Fruit fly (Drosophila melanogaster): ENCODE data around the gene sturkopf.

The sturkopf gene

DNA sequence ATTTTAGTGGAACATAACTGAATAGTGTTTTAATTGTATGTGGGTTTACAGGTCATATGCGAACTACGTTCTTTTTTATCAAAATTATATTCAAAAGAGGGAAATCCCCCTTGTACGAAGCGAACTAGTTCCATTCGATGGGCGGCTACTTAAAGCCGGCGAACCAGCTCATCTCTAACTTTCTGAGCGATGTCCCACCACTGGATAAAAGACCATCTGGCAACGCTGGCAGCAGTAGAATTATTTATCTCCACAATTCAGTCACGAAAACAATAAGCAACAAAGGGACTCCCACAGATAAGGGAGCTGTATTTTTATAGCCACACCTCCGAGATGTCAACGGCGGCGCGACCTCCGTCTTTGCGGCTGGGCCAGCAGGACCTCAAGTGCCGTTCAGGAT lies 17.5 kb downstream of the sturkopf start, which contains the start of gene Rabex-5 (continued):
- TF ChIP-seq CG8765 (GFP tag; IDR thresholded peaks at IDR 0.05) (no peak), CG2889 (GFP tag; IDR thresholded peaks at IDR 0.05) (no peak), cg (GFP tag; optimal IDR thresholded peaks at IDR 0.05) (no peak), CG2116 (GFP tag; optimal IDR thresholded peaks at IDR 0.05) (peak; percentile 50), zen2 (GFP tag; IDR thresholded peaks at IDR 0.05; ENCODE audit: partially characterized antibody) (peak; percentile 39; the same call in 1 of the 3 replicates), CG3407 (GFP tag; optimal IDR thresholded peaks at IDR 0.05) (no peak), CG10267 (tag; optimal IDR thresholded peaks at IDR 0.05) (peak; percentile 25), CG7928 (GFP tag; optimal IDR thresholded peaks at IDR 0.05) (no peak), Med (GFP tag) (peak; percentile 85), CG17385 (GFP tag; optimal IDR thresholded peaks at IDR 0.05) (no peak), bab2 (GFP tag; optimal IDR thresholded peaks at IDR 0.05) (no peak), sug (tag; optimal IDR thresholded peaks at IDR 0.05) (no peak), MESR4 (GFP tag; optimal IDR thresholded peaks at IDR 0.05) (peak; percentile 79), tup (GFP tag; optimal IDR thresholded peaks at IDR 0.05) (no peak), Sox102F (GFP tag; optimal IDR thresholded peaks at IDR 0.05) (no peak), Rfx (GFP tag; IDR thresholded peaks at IDR 0.05) (peak; percentile 63), CoRest (tag; optimal IDR thresholded peaks at IDR 0.05) (peak; percentile 94), CG10321 (GFP tag; IDR thresholded peaks at IDR 0.05) (no peak), CG15073 (GFP tag; optimal IDR thresholded peaks at IDR 0.05) (no peak), peb (GFP tag; IDR thresholded peaks at IDR 0.05) (no peak), emc (GFP tag; optimal IDR thresholded peaks at IDR 0.05) (no peak), CG4404 (GFP tag; IDR thresholded peaks at IDR 0.05) (no peak), CG1647 (GFP tag; optimal IDR thresholded peaks at IDR 0.05) (no peak), Dek (tag; optimal IDR thresholded peaks at IDR 0.05) (peak; percentile 10), CG7745 (tag; optimal IDR thresholded peaks at IDR 0.05) (no peak), sens-2 (GFP tag; IDR thresholded peaks at IDR 0.05) (no peak), CG1529 (GFP tag; optimal IDR thresholded peaks at IDR 0.05) (no peak), CG13624 (GFP tag; optimal IDR thresholded peaks at IDR 0.05) (peak; percentile 43), CG11456 (GFP tag; IDR thresholded peaks at IDR 0.05) (peak; percentile 55; the same call in 1 of the 3 replicates), gce (GFP tag; IDR thresholded peaks at IDR 0.05) (no peak), CG30020 (tag; optimal IDR thresholded peaks at IDR 0.05) (no peak), Abd-B (GFP tag; optimal IDR thresholded peaks at IDR 0.05) (peak; percentile 2), ham (GFP tag; IDR thresholded peaks at IDR 0.05) (no peak), CG3995 (GFP tag; optimal IDR thresholded peaks at IDR 0.05) (peak; percentile 61), luna (GFP tag; optimal IDR thresholded peaks at IDR 0.05) (no peak), CG17802 (tag; optimal IDR thresholded peaks at IDR 0.05) (no peak), CG13287 (GFP tag; IDR thresholded peaks at IDR 0.05; ENCODE audit: partially characterized antibody) (peak; percentile 87), Sry-δ (GFP tag; optimal IDR thresholded peaks at IDR 0.05) (peak; percentile 97), Ets65A (GFP tag) (no peak), CG9437 (GFP tag; optimal IDR thresholded peaks at IDR 0.05) (no peak), Side (GFP tag; optimal IDR thresholded peaks at IDR 0.05) (no peak), HmgZ (tag; optimal IDR thresholded peaks at IDR 0.05) (peak; percentile 78), Tbp (GFP tag; optimal IDR thresholded peaks at IDR 0.05) (no peak), ap (GFP tag; IDR thresholded peaks at IDR 0.05) (no peak), CG3726 (GFP tag; IDR thresholded peaks at IDR 0.05) (no peak), ken (GFP tag; IDR thresholded peaks at IDR 0.05) (no peak), tin (GFP tag; optimal IDR thresholded peaks at IDR 0.05) (peak; percentile 48), NC2α (GFP tag; optimal IDR thresholded peaks at IDR 0.05) (peak; percentile 8), Mes4 (GFP tag; optimal IDR thresholded peaks at IDR 0.05) (no peak), gcm (GFP tag; optimal IDR thresholded peaks at IDR 0.05) (no peak), gem (tag; optimal IDR thresholded peaks at IDR 0.05) (no peak), CG6813 (GFP tag; optimal IDR thresholded peaks at IDR 0.05) (no peak)

Measured in whole organism, embryonic.